Worm (Caenorhabditis elegans) whole organism, L4 larva: ENCODE data around the gene C15H11.13.

ENCODE experiments used
- ama-1 ChIP-seq: fragments of 150-350 bp; optimal IDR thresholded peaks from 2 replicates; lab custom pipeline; 2014; ENCODE audit warnings: inconsistent platforms, mixed read lengths
- daf-12 ChIP-seq: fragments of 150-350 bp; optimal IDR thresholded peaks from 2 replicates; lab custom pipeline; 2014; ENCODE audit warnings: missing biosample characterization, missing genetic modification reagents, missing genetic modification characterization
- dpl-1 ChIP-seq: fragments of 150-350 bp; optimal IDR thresholded peaks from 2 replicates; lab custom pipeline; 2014; ENCODE audit warnings: missing biosample characterization, missing genetic modification reagents, missing genetic modification characterization
- egl-43 ChIP-seq: fragments of 200-800 bp; sonication (Bioruptor generic); IDR thresholded peaks from 2 replicates; pipeline ENCODE4 v1.3.6; 2022; ENCODE audit warnings: missing genetic modification reagents, missing genetic modification characterization, missing compliant biosample characterization
- lin-29 ChIP-seq: fragments of 200-800 bp; sonication (Bioruptor generic); IDR thresholded peaks from 2 replicates; pipeline ENCODE4 v1.3.6; 2022; ENCODE audit warnings: missing genetic modification reagents, missing genetic modification characterization, missing compliant biosample characterization
- nhr-11 ChIP-seq: fragments of 150-350 bp; optimal IDR thresholded peaks from 2 replicates; lab custom pipeline; 2014; ENCODE audit warnings: missing biosample characterization, missing genetic modification characterization
- nhr-237 ChIP-seq: sonication (generic microtip); optimal IDR thresholded peaks from 2 replicates; lab custom pipeline; 2017; ENCODE audit warnings: missing biosample characterization, missing genetic modification characterization
- pqm-1 ChIP-seq: sonication (generic microtip); optimal IDR thresholded peaks from 2 replicates; lab custom pipeline; 2017; ENCODE audit warnings: missing biosample characterization, missing genetic modification characterization
- snpc-4 ChIP-seq: fragments of 150-350 bp; optimal IDR thresholded peaks from 2 replicates; lab custom pipeline; 2014; ENCODE audit warnings: missing biosample characterization, missing genetic modification characterization
- unc-62 ChIP-seq, 3 experiments: fragments of 150-350 bp in 1 of 3; sonication (generic microtip); optimal IDR thresholded peaks in 2 of 3; peaks in 1 of 3; 1 replicate in 1 of 3; 2 replicates in 2 of 3; lab custom pipeline; 2014 to 2017; ENCODE audit warnings: missing biosample characterization in 3 of 3, missing genetic modification characterization in 3 of 3, missing genetic modification reagents in 3 of 3, missing genotype in 1 of 3

- TF ChIP-seq nhr-237 (tag; lab: Kevin White, UChicago) (no peak), snpc-4 (tag; lab: Kevin White, UChicago) (no peak), egl-43 (GFP tag; lab: Robert Waterston, UW) (no peak), dpl-1 (GFP tag; lab: Kevin White, UChicago) (no peak), nhr-11 (tag; lab: Kevin White, UChicago) (no peak), ama-1 (lab: Kevin White, UChicago) (no peak), lin-29 (no peak), daf-12 (tag; lab: Kevin White, UChicago) (no peak), unc-62 (GFP tag; optimal IDR thresholded peaks at IDR 0.05 in 1 of 2; lab: Kevin White, UChicago) (peak in 1 of 2 experiments; percentile 63), unc-62 (tag; optimal IDR thresholded peaks at IDR 0.05; lab: Kevin White, UChicago) (no peak), pqm-1 (tag; lab: Kevin White, UChicago) (no peak)
Observed at ce11 chrV:14426013-14426412, 31.2 kb downstream of the C15H11.13 start.
